Worm (Caenorhabditis elegans) whole organism, L4/young adult: Measurements from ENCODE around the gene nspf-1.

Experiments
- W03F9.2 ChIP-seq: fragments of 150-350 bp; optimal IDR thresholded peaks from 2 replicates; lab custom pipeline; 2014; ENCODE audit warnings: missing biosample characterization, missing genetic modification characterization
- him-1 ChIP-seq: sonication (generic microtip); optimal IDR thresholded peaks from 2 replicates; lab custom pipeline; 2016; ENCODE audit warnings: missing genotype, missing genetic modification reagents, missing genetic modification characterization, missing compliant biosample characterization

DNA sequence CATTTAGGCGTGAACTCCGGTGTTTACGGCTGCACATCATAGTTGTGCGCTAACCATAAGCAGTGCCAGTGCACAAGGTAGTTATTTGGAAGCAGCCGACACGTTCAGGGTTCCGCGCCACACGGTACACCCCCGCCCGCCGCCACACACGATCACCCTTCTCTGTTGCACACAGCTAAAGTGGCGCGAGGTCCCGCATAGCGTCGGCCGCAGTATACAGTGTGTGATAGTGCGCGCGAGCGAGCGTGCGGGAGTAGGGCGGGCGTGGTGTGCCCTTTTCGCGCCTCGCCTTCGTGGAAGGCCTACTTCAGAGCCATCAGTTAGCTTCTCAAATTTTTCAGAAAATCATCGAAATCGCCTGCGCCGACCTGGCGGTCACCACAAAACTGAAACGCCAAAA lies 49.5 kb downstream of the nspf-1 start:
- TF ChIP-seq him-1 (tag; lab: Kevin White, UChicago) (no peak), W03F9.2 (tag; lab: Kevin White, UChicago) (no peak)
